Worm (Caenorhabditis elegans): Measurements from ENCODE around the gene T07E3.4.

Gene T07E3.4

ce11 chrIII:6897587-6898064 is at the start of gene T07E3.4:
T07E3.4 (plus strand) TSS chrIII:6898014.
- TF ChIP-seq flt-1 (GFP tag; IDR thresholded peaks at IDR 0.05) (no peak), med-1 (GFP tag; optimal IDR thresholded peaks at IDR 0.05; ENCODE audit: insufficient read depth) (no peak), tab-1 (GFP tag; IDR thresholded peaks at IDR 0.05) (no peak), klf-2 (GFP tag; conservative IDR thresholded peaks at IDR 0.05) (no peak), ztf-23 (GFP tag; IDR thresholded peaks at IDR 0.05) (no peak), cog-1 (tag; optimal IDR thresholded peaks at IDR 0.05) (no peak), T22C8.4 (GFP tag; IDR thresholded peaks at IDR 0.05) (no peak), ztf-29 (GFP tag; IDR thresholded peaks at IDR 0.05) (no peak), ref-1 (GFP tag; conservative IDR thresholded peaks at IDR 0.05) (no peak)

DNA sequence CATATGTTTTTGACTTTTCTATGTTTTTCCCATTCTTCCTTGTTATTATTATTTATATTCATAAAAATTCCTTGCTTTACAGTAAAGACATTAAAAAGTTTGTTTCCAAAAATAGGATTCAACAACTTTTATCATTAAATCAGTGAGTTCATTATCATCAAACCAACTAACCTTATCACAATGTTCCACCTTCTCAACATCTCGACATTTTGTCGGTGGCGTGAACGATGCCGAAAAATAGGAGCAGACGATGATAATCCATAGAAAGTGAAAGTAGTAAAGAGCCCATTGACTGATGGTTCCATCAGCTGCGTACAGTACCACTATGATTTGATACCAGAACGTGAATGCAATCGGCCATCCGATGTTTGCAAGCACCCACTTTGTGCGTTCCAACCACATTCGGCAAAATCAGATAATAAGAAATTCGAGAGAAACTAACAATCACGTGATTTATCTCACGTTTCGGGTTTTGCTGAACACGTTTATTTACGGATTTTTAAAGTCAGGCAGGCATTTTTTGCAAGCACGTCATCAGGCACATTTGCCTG is 49.1 kb upstream of the T07E3.4 start, which contains the start of gene dhhc-5:
Gene dhhc-5, minus strand, starts transcription at position 406 of the 551 bp plus-strand sequence.
- no peak for TF ChIP-seq ztf-29 (GFP tag; IDR thresholded peaks at IDR 0.05)
- no peak for TF ChIP-seq ref-1 (GFP tag; conservative IDR thresholded peaks at IDR 0.05)
- TF ChIP-seq tab-1 (GFP tag; IDR thresholded peaks at IDR 0.05): no peak
- TF ChIP-seq ztf-23 (GFP tag; IDR thresholded peaks at IDR 0.05): no peak

- TF ChIP-seq tab-1 (GFP tag; IDR thresholded peaks at IDR 0.05) (no peak), ztf-29 (GFP tag; IDR thresholded peaks at IDR 0.05) (no peak), cog-1 (tag; optimal IDR thresholded peaks at IDR 0.05) (no peak), med-1 (GFP tag; optimal IDR thresholded peaks at IDR 0.05; ENCODE audit: insufficient read depth) (no peak), ztf-23 (GFP tag; IDR thresholded peaks at IDR 0.05) (no peak), T22C8.4 (GFP tag; IDR thresholded peaks at IDR 0.05) (no peak), ref-1 (GFP tag; conservative IDR thresholded peaks at IDR 0.05) (no peak), flt-1 (GFP tag; IDR thresholded peaks at IDR 0.05) (no peak), klf-2 (GFP tag; conservative IDR thresholded peaks at IDR 0.05) (no peak)
Observed at ce11 chrIII:6850255-6850654, 47.6 kb upstream of the T07E3.4 start, which contains the start of gene srv-1. srv-1 (plus strand) TSS chrIII:6850385.

DNA sequence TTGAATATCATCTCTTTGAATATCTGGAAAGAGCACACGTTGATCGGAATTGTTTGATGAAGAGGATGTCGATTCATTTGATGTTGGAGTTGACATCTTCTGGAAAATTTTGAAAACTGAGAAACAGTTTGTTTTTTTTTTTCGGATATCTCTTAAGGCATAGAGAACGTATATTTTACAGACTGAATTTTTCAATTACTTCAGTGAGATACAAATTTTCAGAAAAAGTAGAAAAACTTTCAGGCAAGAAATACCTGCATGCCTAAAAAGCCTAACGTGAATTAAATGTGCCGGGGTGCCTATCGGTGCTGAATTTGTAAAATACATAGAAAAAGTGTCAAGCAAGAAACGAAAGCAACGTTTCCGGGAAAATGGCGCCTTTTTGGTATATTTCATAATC is 41.1 kb upstream of the T07E3.4 start, which contains the start of gene zak-1:
Gene zak-1, minus strand, starts transcription at position 101 of the 400 bp plus-strand sequence.
- no peak for TF ChIP-seq tab-1 (GFP tag; IDR thresholded peaks at IDR 0.05)
- no peak for TF ChIP-seq flt-1 (GFP tag; IDR thresholded peaks at IDR 0.05)
- TF ChIP-seq klf-2 (GFP tag; conservative IDR thresholded peaks at IDR 0.05): no peak
- no peak for TF ChIP-seq med-1 (GFP tag; optimal IDR thresholded peaks at IDR 0.05; ENCODE audit: insufficient read depth)
- TF ChIP-seq ztf-23 (GFP tag; IDR thresholded peaks at IDR 0.05): no peak
- no peak for TF ChIP-seq ztf-29 (GFP tag; IDR thresholded peaks at IDR 0.05)
- TF ChIP-seq ref-1 (GFP tag; conservative IDR thresholded peaks at IDR 0.05): no peak
- TF ChIP-seq T22C8.4 (GFP tag; IDR thresholded peaks at IDR 0.05): no peak
- no peak for TF ChIP-seq cog-1 (tag; optimal IDR thresholded peaks at IDR 0.05)

- TF ChIP-seq ztf-29 (GFP tag; IDR thresholded peaks at IDR 0.05): no peak
- TF ChIP-seq med-1 (GFP tag; optimal IDR thresholded peaks at IDR 0.05; ENCODE audit: insufficient read depth): no peak
- TF ChIP-seq flt-1 (GFP tag; IDR thresholded peaks at IDR 0.05): no peak
- TF ChIP-seq ref-1 (GFP tag; conservative IDR thresholded peaks at IDR 0.05): no peak
- TF ChIP-seq ztf-23 (GFP tag; IDR thresholded peaks at IDR 0.05): no peak
- no peak for TF ChIP-seq cog-1 (tag; optimal IDR thresholded peaks at IDR 0.05)
- TF ChIP-seq T22C8.4 (GFP tag; IDR thresholded peaks at IDR 0.05): no peak
- no peak for TF ChIP-seq tab-1 (GFP tag; IDR thresholded peaks at IDR 0.05)
- TF ChIP-seq klf-2 (GFP tag; conservative IDR thresholded peaks at IDR 0.05): no peak
Observed at ce11 chrIII:6857390-6857848, 40.4 kb upstream of the T07E3.4 start.

DNA sequence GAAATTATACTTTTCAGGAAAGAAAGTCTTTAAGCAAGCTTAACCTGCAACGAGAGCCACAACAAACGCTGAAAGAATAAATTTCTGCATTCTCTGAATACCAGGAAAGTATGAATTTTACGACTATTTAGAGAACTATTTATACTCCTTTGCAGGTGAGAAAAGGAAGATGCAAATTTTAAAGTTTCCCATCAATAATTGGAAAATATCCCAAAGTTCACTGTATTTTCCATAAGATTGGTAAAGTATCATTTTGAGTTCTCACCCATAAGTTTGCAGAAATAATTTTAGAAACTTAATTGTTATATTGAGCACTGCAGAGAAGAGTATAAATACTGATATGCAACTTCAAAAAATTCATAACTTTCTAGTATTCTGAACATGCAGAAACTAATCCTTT is 38.3 kb upstream of the T07E3.4 start, which contains the start of gene clec-158:
Gene clec-158, minus strand, starts transcription at position 101 of the 400 bp plus-strand sequence.
- no peak for TF ChIP-seq ztf-23 (GFP tag; IDR thresholded peaks at IDR 0.05)
- no peak for TF ChIP-seq flt-1 (GFP tag; IDR thresholded peaks at IDR 0.05)
- no peak for TF ChIP-seq ztf-29 (GFP tag; IDR thresholded peaks at IDR 0.05)
- TF ChIP-seq tab-1 (GFP tag; IDR thresholded peaks at IDR 0.05): no peak
- TF ChIP-seq cog-1 (tag; optimal IDR thresholded peaks at IDR 0.05): no peak
- TF ChIP-seq ref-1 (GFP tag; conservative IDR thresholded peaks at IDR 0.05): no peak
- no peak for TF ChIP-seq med-1 (GFP tag; optimal IDR thresholded peaks at IDR 0.05; ENCODE audit: insufficient read depth)
- no peak for TF ChIP-seq T22C8.4 (GFP tag; IDR thresholded peaks at IDR 0.05)
- no peak for TF ChIP-seq klf-2 (GFP tag; conservative IDR thresholded peaks at IDR 0.05)

DNA sequence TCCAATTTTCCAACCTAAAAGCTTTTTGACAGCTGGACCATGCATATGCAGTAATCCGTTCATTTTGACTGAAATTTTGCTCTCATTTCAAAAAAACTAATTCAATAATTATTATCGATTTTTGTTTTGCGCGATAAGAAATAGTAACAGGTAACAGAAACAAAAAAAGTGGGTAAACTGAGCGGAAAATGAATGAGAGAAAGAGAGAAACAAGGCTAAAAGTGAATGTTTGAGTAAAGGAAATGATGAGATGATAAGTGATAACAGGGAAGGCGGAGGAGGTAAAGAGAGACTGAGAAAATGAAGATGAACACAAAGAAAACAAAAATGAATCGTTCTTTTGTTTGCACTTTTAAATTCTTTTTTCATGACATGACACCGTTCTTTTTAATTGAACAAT is 33.9 kb upstream of the T07E3.4 start, which contains the start of gene sma-3:
Gene sma-3, minus strand, starts transcription at position 68 of the 400 bp plus-strand sequence.
- TF ChIP-seq med-1 (GFP tag; optimal IDR thresholded peaks at IDR 0.05; ENCODE audit: insufficient read depth): no peak
- TF ChIP-seq klf-2 (GFP tag; conservative IDR thresholded peaks at IDR 0.05): no peak
- TF ChIP-seq ref-1 (GFP tag; conservative IDR thresholded peaks at IDR 0.05): no peak
- TF ChIP-seq ztf-23 (GFP tag; IDR thresholded peaks at IDR 0.05): no peak
- no peak for TF ChIP-seq flt-1 (GFP tag; IDR thresholded peaks at IDR 0.05)

ce11 chrIII:6869268-6869667 is 28.5 kb upstream of the T07E3.4 start, which contains the start of the genes cra-1 and kbp-1:
cra-1 (minus strand) TSS chrIII:6869460.
kbp-1 (plus strand) TSS chrIII:6869633.
- TF ChIP-seq ztf-29 (GFP tag; IDR thresholded peaks at IDR 0.05): no peak
- no peak for TF ChIP-seq tab-1 (GFP tag; IDR thresholded peaks at IDR 0.05)
- TF ChIP-seq ref-1 (GFP tag; conservative IDR thresholded peaks at IDR 0.05): no peak
- TF ChIP-seq cog-1 (tag; optimal IDR thresholded peaks at IDR 0.05): no peak
- TF ChIP-seq klf-2 (GFP tag; conservative IDR thresholded peaks at IDR 0.05): no peak
- no peak for TF ChIP-seq med-1 (GFP tag; optimal IDR thresholded peaks at IDR 0.05; ENCODE audit: insufficient read depth)
- no peak for TF ChIP-seq flt-1 (GFP tag; IDR thresholded peaks at IDR 0.05)
- no peak for TF ChIP-seq T22C8.4 (GFP tag; IDR thresholded peaks at IDR 0.05)
- no peak for TF ChIP-seq ztf-23 (GFP tag; IDR thresholded peaks at IDR 0.05)

DNA sequence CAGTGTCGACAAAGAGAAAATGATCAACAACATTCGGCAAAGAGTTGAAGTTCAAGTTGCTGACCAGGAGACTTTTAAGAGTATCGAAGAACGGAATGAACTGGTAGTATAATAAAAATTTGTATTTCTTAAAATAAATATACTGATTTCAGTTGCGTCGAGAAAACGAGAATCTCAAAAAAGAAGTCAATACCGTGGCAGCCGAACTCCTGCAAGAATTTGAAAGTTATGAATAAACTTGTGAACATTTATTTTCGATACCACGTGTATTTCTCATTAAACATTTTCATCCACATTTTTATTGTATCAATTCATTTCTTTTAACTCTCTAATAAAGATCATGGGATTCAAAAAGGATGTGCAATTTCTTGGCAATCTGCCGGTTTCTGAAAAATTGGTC is 27.8 kb upstream of the T07E3.4 start, which contains the start of gene K04C2.8:
Gene K04C2.8, plus strand, starts transcription at position 301 of the 400 bp plus-strand sequence.
- TF ChIP-seq flt-1 (GFP tag; IDR thresholded peaks at IDR 0.05): no peak
- no peak for TF ChIP-seq ztf-29 (GFP tag; IDR thresholded peaks at IDR 0.05)
- no peak for TF ChIP-seq T22C8.4 (GFP tag; IDR thresholded peaks at IDR 0.05)
- TF ChIP-seq ref-1 (GFP tag; conservative IDR thresholded peaks at IDR 0.05): no peak
- TF ChIP-seq klf-2 (GFP tag; conservative IDR thresholded peaks at IDR 0.05): no peak
- no peak for TF ChIP-seq cog-1 (tag; optimal IDR thresholded peaks at IDR 0.05)
